Worm (Caenorhabditis elegans) whole organism, mixed stage, embryonic: Measurements from ENCODE around the gene rund-1.

ENCODE experiments used
- bed-3 ChIP-seq: fragments of 200-800 bp; sonication (Bioruptor generic); optimal IDR thresholded peaks from 3 replicates; lab custom pipeline; 2018; ENCODE audit warnings: mild to moderate bottlenecking, missing genetic modification characterization, moderate library complexity, missing compliant biosample characterization
- blmp-1 ChIP-seq: fragments of 150-350 bp; optimal IDR thresholded peaks from 2 replicates; lab custom pipeline; 2014; ENCODE audit warnings: missing biosample characterization, missing genetic modification characterization
- ceh-39 ChIP-seq: fragments of 150-350 bp; optimal IDR thresholded peaks from 2 replicates; lab custom pipeline; 2014; ENCODE audit warnings: missing biosample characterization, missing genetic modification characterization
- ceh-43 ChIP-seq: fragments of 200-800 bp; sonication (Bioruptor generic); optimal IDR thresholded peaks from 2 replicates; lab custom pipeline; 2018; ENCODE audit warnings: mild to moderate bottlenecking, missing genetic modification characterization, moderate library complexity, missing compliant biosample characterization
- ceh-83 ChIP-seq: fragments of 200-800 bp; sonication (Bioruptor generic); optimal IDR thresholded peaks from 2 replicates; lab custom pipeline; 2018; ENCODE audit warnings: mild to moderate bottlenecking, missing genetic modification characterization, missing compliant biosample characterization
- ces-1 ChIP-seq: fragments of 150-350 bp; optimal IDR thresholded peaks from 2 replicates; lab custom pipeline; 2014; ENCODE audit warnings: missing biosample characterization, missing genetic modification reagents, missing genetic modification characterization
- cnd-1 ChIP-seq: fragments of 200-800 bp; sonication (Bioruptor generic); optimal IDR thresholded peaks from 2 replicates; lab custom pipeline; 2018; ENCODE audit warnings: mild to moderate bottlenecking, missing genetic modification characterization, missing compliant biosample characterization
- drap-1 ChIP-seq: fragments of 200-800 bp; sonication (Bioruptor generic); optimal IDR thresholded peaks from 3 replicates; lab custom pipeline; 2018; ENCODE audit warnings: mild to moderate bottlenecking, missing genetic modification characterization, missing compliant biosample characterization
- elt-1 ChIP-seq: sonication (generic microtip); optimal IDR thresholded peaks from 2 replicates; lab custom pipeline; 2017; ENCODE audit warnings: missing genetic modification characterization, mild to moderate bottlenecking, missing compliant biosample characterization, antibody characterized with exemption, moderate library complexity, borderline replicate concordance; ENCODE audit not compliant: insufficient read depth
- elt-3 ChIP-seq: fragments of 150-350 bp; optimal IDR thresholded peaks from 2 replicates; lab custom pipeline; 2014; ENCODE audit warnings: missing biosample characterization, missing genetic modification characterization
- lin-13 ChIP-seq: fragments of 150-350 bp; optimal IDR thresholded peaks from 2 replicates; lab custom pipeline; 2014; ENCODE audit warnings: missing biosample characterization, missing genetic modification characterization
- lin-32 ChIP-seq: fragments of 200-800 bp; sonication (Bioruptor generic); optimal IDR thresholded peaks from 2 replicates; lab custom pipeline; 2018; ENCODE audit warnings: mild to moderate bottlenecking, missing genetic modification characterization, missing compliant biosample characterization
- lsy-2 ChIP-seq: fragments of 150-350 bp; optimal IDR thresholded peaks from 2 replicates; lab custom pipeline; 2014; ENCODE audit warnings: missing biosample characterization, missing genetic modification characterization
- mab-5 ChIP-seq: fragments of 150-350 bp; optimal IDR thresholded peaks from 2 replicates; lab custom pipeline; 2014; ENCODE audit warnings: missing biosample characterization, missing genetic modification characterization
- mep-1 ChIP-seq: fragments of 150-350 bp; optimal IDR thresholded peaks from 2 replicates; lab custom pipeline; 2017; ENCODE audit warnings: missing biosample characterization, missing genetic modification reagents, missing genetic modification characterization, inconsistent platforms
- mls-2 ChIP-seq: sonication (generic microtip); optimal IDR thresholded peaks from 2 replicates; lab custom pipeline; 2016; ENCODE audit warnings: mild to moderate bottlenecking, missing genetic modification characterization, moderate library complexity, missing compliant biosample characterization
- nhr-237 ChIP-seq: fragments of 150-350 bp; optimal IDR thresholded peaks from 2 replicates; lab custom pipeline; 2014; ENCODE audit warnings: missing biosample characterization, missing genetic modification characterization
- nhr-28 ChIP-seq: fragments of 150-350 bp; optimal IDR thresholded peaks from 2 replicates; lab custom pipeline; 2014; ENCODE audit warnings: missing biosample characterization, missing genetic modification characterization
- nhr-76 ChIP-seq: sonication (generic microtip); optimal IDR thresholded peaks from 2 replicates; lab custom pipeline; 2017; ENCODE audit warnings: missing biosample characterization, missing genetic modification characterization
- pha-4 ChIP-seq: fragments of 150-350 bp; optimal IDR thresholded peaks from 2 replicates; lab custom pipeline; 2018; ENCODE audit warnings: missing biosample characterization, missing genetic modification reagents, missing genetic modification characterization
- sem-2 ChIP-seq: fragments of 200-800 bp; sonication (Bioruptor generic); optimal IDR thresholded peaks from 2 replicates; lab custom pipeline; 2018; ENCODE audit warnings: mild to moderate bottlenecking, missing genetic modification characterization, missing compliant biosample characterization
- snpc-4 ChIP-seq: fragments of 150-350 bp; optimal IDR thresholded peaks from 2 replicates; lab custom pipeline; 2014; ENCODE audit warnings: missing biosample characterization, missing genetic modification characterization
- sptf-1 ChIP-seq: sonication (generic microtip); optimal IDR thresholded peaks from 2 replicates; lab custom pipeline; 2017; ENCODE audit warnings: mild to moderate bottlenecking, missing genetic modification characterization, moderate library complexity, missing compliant biosample characterization
- unc-120 ChIP-seq: sonication (generic microtip); optimal IDR thresholded peaks from 2 replicates; lab custom pipeline; 2017; ENCODE audit warnings: missing genetic modification characterization, missing compliant biosample characterization; ENCODE audit not compliant: poor library complexity, severe bottlenecking
- unc-39 ChIP-seq: fragments of 150-350 bp; optimal IDR thresholded peaks from 2 replicates; lab custom pipeline; 2014; ENCODE audit warnings: missing biosample characterization, missing genetic modification characterization
- unc-62 ChIP-seq: fragments of 150-350 bp; optimal IDR thresholded peaks from 2 replicates; lab custom pipeline; 2014; ENCODE audit warnings: missing biosample characterization, missing genetic modification reagents, missing genetic modification characterization
- zip-8 ChIP-seq: fragments of 150-350 bp; optimal IDR thresholded peaks from 2 replicates; lab custom pipeline; 2014; ENCODE audit warnings: missing biosample characterization, missing genetic modification characterization
- ztf-11 ChIP-seq: fragments of 150-350 bp; optimal IDR thresholded peaks from 2 replicates; lab custom pipeline; 2014; ENCODE audit warnings: missing biosample characterization, missing genetic modification characterization

Gene rund-1

ce11 chrX:654804-655203, 6.8 kb downstream of the rund-1 start, which contains the start of gene ifc-2:
Gene ifc-2, minus strand, starts transcription at chrX:654904.
- no peak for TF ChIP-seq nhr-28 (tag; lab: Kevin White, UChicago)
- no peak for TF ChIP-seq unc-39 (tag; lab: Kevin White, UChicago)
- no peak for TF ChIP-seq blmp-1 (tag; lab: Kevin White, UChicago)
- no peak for TF ChIP-seq elt-3
- TF ChIP-seq lsy-2 = no peak
- no peak for TF ChIP-seq zip-8
- TF ChIP-seq elt-1 (tag; lab: Kevin White, UChicago) = no peak
- no peak for TF ChIP-seq ceh-43 (GFP tag; lab: Kevin White, UChicago)
- no peak for TF ChIP-seq sptf-1 (tag; lab: Kevin White, UChicago)
- TF ChIP-seq nhr-76 (tag; lab: Kevin White, UChicago) = no peak
- TF ChIP-seq ztf-11 (tag; lab: Kevin White, UChicago) = no peak
- no peak for TF ChIP-seq drap-1 (GFP tag; lab: Kevin White, UChicago)
- TF ChIP-seq cnd-1 = no peak
- TF ChIP-seq unc-120 (tag; lab: Kevin White, UChicago) = no peak

DNA sequence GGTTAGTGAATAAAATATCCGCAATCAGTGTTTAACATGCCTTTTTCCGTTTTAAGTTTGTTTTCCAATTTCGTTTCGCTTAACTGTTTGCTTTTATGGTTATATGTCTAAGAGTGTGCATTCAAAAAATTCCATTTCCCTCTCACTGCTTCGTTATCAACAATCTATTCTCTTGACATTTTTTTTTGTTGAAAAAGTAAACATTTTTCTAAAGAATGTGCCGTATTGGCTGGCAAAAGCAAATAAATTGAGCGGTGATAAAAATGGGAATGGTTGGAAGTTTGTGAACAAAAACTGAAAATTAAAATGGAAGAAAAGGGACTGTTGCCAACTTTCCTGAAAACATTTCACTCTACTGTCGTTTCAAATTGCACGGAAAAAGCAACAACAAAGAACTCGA, 10.0 kb downstream of the rund-1 start:
- no peak for TF ChIP-seq cnd-1
- TF ChIP-seq, all 35 proteins: peak for 0

ce11 chrX:646493-646892, 15.1 kb downstream of the rund-1 start:
- TF ChIP-seq nhr-28 (tag; lab: Kevin White, UChicago) (no peak), lin-13 (tag; lab: Kevin White, UChicago) (no peak), mab-5 (tag; lab: Kevin White, UChicago) (no peak), ceh-43 (GFP tag; lab: Kevin White, UChicago) (no peak), zip-8 (no peak)

DNA sequence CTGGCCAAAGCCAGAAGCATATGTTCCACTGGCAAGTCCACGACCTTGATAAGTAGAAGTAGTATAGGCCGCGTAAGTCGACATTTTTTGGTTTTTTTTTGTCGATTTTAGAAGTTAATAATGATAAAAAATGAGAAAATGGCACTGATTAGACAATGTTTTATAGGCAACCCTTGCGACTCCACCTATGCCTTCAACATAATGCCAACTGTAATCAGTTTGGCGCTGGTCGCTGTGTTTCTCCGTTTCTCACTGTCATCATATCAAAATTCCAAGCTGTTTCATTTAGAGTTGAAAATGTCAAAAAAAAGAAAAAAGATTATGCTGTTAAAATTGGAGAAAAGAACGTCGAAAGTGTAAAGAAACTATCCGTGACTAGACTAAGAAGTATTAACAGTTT, 16.0 kb downstream of the rund-1 start:
- TF ChIP-seq unc-62 (GFP tag; lab: Kevin White, UChicago) (no peak), elt-3 (no peak), lin-32 (GFP tag; lab: Kevin White, UChicago) (no peak), mab-5 (tag; lab: Kevin White, UChicago) (no peak), ztf-11 (tag; lab: Kevin White, UChicago) (no peak), ceh-83 (no peak), blmp-1 (tag; lab: Kevin White, UChicago) (no peak), mep-1 (tag; lab: Kevin White, UChicago) (no peak)

- TF ChIP-seq sem-2 (no peak), ceh-39 (tag; lab: Kevin White, UChicago) (no peak), mep-1 (tag; lab: Kevin White, UChicago) (no peak), ceh-43 (GFP tag; lab: Kevin White, UChicago) (no peak), zip-8 (no peak), mls-2 (tag; lab: Kevin White, UChicago) (no peak), drap-1 (GFP tag; lab: Kevin White, UChicago) (no peak), nhr-237 (tag; lab: Kevin White, UChicago) (no peak), bed-3 (GFP tag; lab: Kevin White, UChicago) (no peak)
Measured at ce11 chrX:642817-643216, 18.8 kb downstream of the rund-1 start.

DNA sequence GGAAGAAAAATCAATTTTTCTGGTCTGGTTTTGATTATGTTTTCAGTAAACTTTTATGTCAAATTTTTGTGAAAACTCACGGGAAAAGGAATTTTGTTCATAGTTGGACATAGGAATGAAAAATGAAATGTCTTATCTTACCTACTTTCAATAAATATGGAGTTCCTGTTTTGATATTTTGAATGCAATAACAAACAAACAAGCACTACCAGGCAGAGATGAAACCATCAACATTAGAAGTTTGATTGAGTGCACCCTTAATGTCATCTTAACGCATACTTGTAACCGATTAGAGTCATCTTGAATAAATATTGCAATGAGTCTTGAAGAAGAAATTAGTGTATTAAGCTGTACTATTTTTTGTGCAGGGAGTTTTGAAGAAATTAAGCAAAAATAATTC, 20.1 kb downstream of the rund-1 start, which contains the start of gene M6.11:
TSS of gene M6.11 (minus strand) at position 101 of the 400 bp plus-strand sequence.
- no peak for TF ChIP-seq cnd-1
- no peak for TF ChIP-seq pha-4
- no peak for TF ChIP-seq ztf-11 (tag; lab: Kevin White, UChicago)
- no peak for TF ChIP-seq snpc-4 (tag; lab: Kevin White, UChicago)
- TF ChIP-seq blmp-1 (tag; lab: Kevin White, UChicago) = no peak
- no peak for TF ChIP-seq nhr-76 (tag; lab: Kevin White, UChicago)
- no peak for TF ChIP-seq zip-8
- no peak for TF ChIP-seq unc-39 (tag; lab: Kevin White, UChicago)
- TF ChIP-seq, all 35 proteins: peak for 0

- no peak for TF ChIP-seq mls-2 (tag; lab: Kevin White, UChicago)
- no peak for TF ChIP-seq bed-3 (GFP tag; lab: Kevin White, UChicago)
- TF ChIP-seq unc-62 (GFP tag; lab: Kevin White, UChicago) = no peak
- no peak for TF ChIP-seq lsy-2
- no peak for TF ChIP-seq ces-1 (GFP tag; lab: Kevin White, UChicago)
- no peak for TF ChIP-seq sptf-1 (tag; lab: Kevin White, UChicago)
- no peak for TF ChIP-seq ceh-83
- no peak for TF ChIP-seq nhr-237 (tag; lab: Kevin White, UChicago)
Measured at ce11 chrX:637588-637987, 24.0 kb downstream of the rund-1 start.
